Fruit fly (Drosophila melanogaster) whole organism, embryonic: ENCODE measurements around the gene cup.

Source experiments
- Antp ChIP-seq: fragments of 200-800 bp; sonication (Bioruptor generic); optimal IDR thresholded peaks from 3 replicates; lab custom pipeline; 2016; ENCODE audit warnings: missing biosample characterization, missing genetic modification characterization
- Asciz ChIP-seq: fragments of 200-800 bp; sonication (Bioruptor generic); optimal IDR thresholded peaks from 2 replicates; lab custom pipeline; 2017; ENCODE audit warnings: missing biosample characterization, mild to moderate bottlenecking, missing genetic modification characterization, missing genetic modification reagents
- Atf-2 ChIP-seq: fragments of 200-800 bp; sonication (Bioruptor generic); optimal IDR thresholded peaks from 2 replicates; lab custom pipeline; 2016; ENCODE audit warnings: missing biosample characterization, missing genetic modification characterization
- Atf3 ChIP-seq: fragments of 200-800 bp; sonication (Bioruptor generic); optimal IDR thresholded peaks from 3 replicates; lab custom pipeline; 2016; ENCODE audit warnings: missing biosample characterization, missing genetic modification characterization
- C15 ChIP-seq: fragments of 200-800 bp; sonication (Bioruptor generic); IDR thresholded peaks from 3 replicates; pipeline ENCODE4 v1.3.6; 2022; ENCODE audit warnings: missing biosample characterization, missing genetic modification characterization
- CG10147 ChIP-seq: fragments of 200-800 bp; sonication (Bioruptor generic); optimal IDR thresholded peaks from 2 replicates; lab custom pipeline; 2019; ENCODE audit warnings: missing biosample characterization, mild to moderate bottlenecking, missing genetic modification characterization, moderate library complexity
- CG10543 ChIP-seq: fragments of 200-800 bp; sonication (Bioruptor generic); optimal IDR thresholded peaks from 3 replicates; lab custom pipeline; 2017; ENCODE audit warnings: missing biosample characterization, mild to moderate bottlenecking, missing genetic modification characterization, moderate library complexity
- CG11085 ChIP-seq: fragments of 200-800 bp; sonication (Bioruptor generic); IDR thresholded peaks from 2 replicates; pipeline ENCODE4 v1.3.6; 2022; ENCODE audit warnings: missing biosample characterization, missing genetic modification characterization
- CG11247 ChIP-seq: fragments of 200-800 bp; sonication (Bioruptor generic); IDR thresholded peaks from 2 replicates; pipeline ENCODE4 v1.3.6; 2022; ENCODE audit warnings: missing biosample characterization, missing genetic modification characterization
- CG13775 ChIP-seq: fragments of 200-800 bp; sonication (Bioruptor generic); optimal IDR thresholded peaks from 3 replicates; lab custom pipeline; 2017; ENCODE audit warnings: missing biosample characterization, mild to moderate bottlenecking, missing genetic modification characterization
- CG14050 ChIP-seq: fragments of 200-800 bp; sonication (Bioruptor generic); IDR thresholded peaks from 3 replicates; pipeline ENCODE4 v1.3.6; 2022; ENCODE audit warnings: missing biosample characterization, missing genetic modification characterization
- CG14667 ChIP-seq: fragments of 200-800 bp; sonication (Bioruptor generic); IDR thresholded peaks from 2 replicates; pipeline ENCODE4 v1.3.6; 2022; ENCODE audit warnings: missing biosample characterization, missing genetic modification characterization
- CG32772 ChIP-seq: fragments of 200-800 bp; sonication (Bioruptor generic); IDR thresholded peaks from 2 replicates; pipeline ENCODE4 v1.3.6; 2022; ENCODE audit warnings: missing biosample characterization, missing genetic modification characterization
- CG3726 ChIP-seq: fragments of 200-800 bp; sonication (Bioruptor generic); IDR thresholded peaks from 3 replicates; pipeline ENCODE4, ENCODE4 v1.3.6; 2022; ENCODE audit warnings: missing biosample characterization, missing genetic modification characterization
- CG9215 ChIP-seq: fragments of 200-800 bp; sonication (Bioruptor generic); IDR thresholded peaks from 2 replicates; pipeline ENCODE4 v1.3.6; 2022; ENCODE audit warnings: missing biosample characterization, missing genetic modification characterization
- CG9437 ChIP-seq: fragments of 200-800 bp; sonication (Bioruptor generic); optimal IDR thresholded peaks from 2 replicates; lab custom pipeline; 2018; ENCODE audit warnings: missing biosample characterization, mild to moderate bottlenecking, missing genetic modification characterization
- CG9817 ChIP-seq: fragments of 200-800 bp; sonication (Bioruptor generic); optimal IDR thresholded peaks from 2 replicates; lab custom pipeline; 2018; ENCODE audit warnings: missing biosample characterization, mild to moderate bottlenecking, missing genetic modification characterization, moderate library complexity
- Dad ChIP-seq: fragments of 200-800 bp; sonication (Bioruptor generic); optimal IDR thresholded peaks from 3 replicates; lab custom pipeline; 2016; ENCODE audit warnings: missing biosample characterization, missing genetic modification characterization
- Deaf1 ChIP-seq: fragments of 200-800 bp; optimal IDR thresholded peaks from 3 replicates; lab custom pipeline; 2019; ENCODE audit warnings: missing biosample characterization, mild to moderate bottlenecking, missing genetic modification characterization, moderate library complexity
- E2f1 ChIP-seq: fragments of 200-800 bp; sonication (Bioruptor generic); IDR thresholded peaks from 2 replicates; pipeline ENCODE4 v1.3.6; 2022; ENCODE audit warnings: missing biosample characterization, missing genetic modification characterization
- Eip74EF ChIP-seq, 2 experiments: fragments of 200-800 bp in 1 of 2; fragments of >200 bp in 1 of 2; sonication (Bioruptor generic) in 1 of 2; optimal IDR thresholded peaks; 2 replicates each; lab custom pipeline; 2017 to 2019; ENCODE audit warnings: missing biosample characterization in 2 of 2, missing genetic modification characterization in 2 of 2, mild to moderate bottlenecking in 1 of 2, moderate library complexity in 1 of 2
- Hey ChIP-seq: fragments of 200-800 bp; sonication (Bioruptor generic); optimal IDR thresholded peaks from 3 replicates; lab custom pipeline; 2018; ENCODE audit warnings: missing biosample characterization, mild to moderate bottlenecking, missing genetic modification characterization
- Hmr ChIP-seq: fragments of 200-800 bp; sonication (Bioruptor generic); optimal IDR thresholded peaks from 3 replicates; lab custom pipeline; 2017; ENCODE audit warnings: mild to moderate bottlenecking, missing biosample characterization, missing genetic modification reagents, missing genetic modification characterization
- Jarid2 ChIP-seq: fragments of 200-800 bp; sonication (Bioruptor generic); optimal IDR thresholded peaks from 3 replicates; lab custom pipeline; 2017; ENCODE audit warnings: mild to moderate bottlenecking, missing biosample characterization, missing genetic modification reagents, missing genetic modification characterization
- Mrtf ChIP-seq: fragments of 200-800 bp; sonication (Bioruptor generic); IDR thresholded peaks from 3 replicates; pipeline ENCODE4 v1.3.6; 2022; ENCODE audit warnings: missing biosample characterization, missing genetic modification characterization
- NFAT ChIP-seq: fragments of 200-800 bp; sonication (Bioruptor generic); IDR thresholded peaks from 2 replicates; pipeline ENCODE4 v1.3.6; 2022; ENCODE audit warnings: missing biosample characterization, missing genetic modification characterization
- Pdp1 ChIP-seq, 2 experiments: fragments of 200-800 bp; sonication (Bioruptor generic); optimal IDR thresholded peaks; 3 replicates each; lab custom pipeline; 2016; ENCODE audit warnings: missing biosample characterization in 2 of 2, missing genetic modification characterization in 2 of 2, mild to moderate bottlenecking in 1 of 2, moderate library complexity in 1 of 2
- Rx ChIP-seq: fragments of 200-800 bp; sonication (Bioruptor generic); IDR thresholded peaks from 2 replicates; pipeline ENCODE4 v1.3.6; 2022; ENCODE audit warnings: missing biosample characterization, missing genetic modification characterization
- aop ChIP-seq: fragments of 200-800 bp; sonication (Bioruptor generic); IDR thresholded peaks from 2 replicates; pipeline ENCODE4 v1.3.6; 2022; ENCODE audit warnings: missing biosample characterization, missing genetic modification characterization
- ash1 ChIP-seq: fragments of 200-800 bp; sonication (Bioruptor generic); optimal IDR thresholded peaks from 2 replicates; lab custom pipeline; 2018; ENCODE audit warnings: missing biosample characterization, mild to moderate bottlenecking, missing genetic modification characterization
- bowl ChIP-seq: fragments of 200-800 bp; sonication (Bioruptor generic); IDR thresholded peaks from 2 replicates; pipeline ENCODE4 v1.3.6; 2022; ENCODE audit warnings: missing biosample characterization, missing genetic modification characterization
- cato ChIP-seq: fragments of 200-800 bp; sonication (Bioruptor generic); optimal IDR thresholded peaks from 2 replicates; lab custom pipeline; 2016; ENCODE audit warnings: missing biosample characterization, missing genetic modification characterization, borderline replicate concordance
- cg ChIP-seq: fragments of 200-800 bp; sonication (Bioruptor generic); optimal IDR thresholded peaks from 3 replicates; lab custom pipeline; 2019; ENCODE audit warnings: missing biosample characterization, mild to moderate bottlenecking, missing genetic modification characterization, moderate library complexity
- gem ChIP-seq: fragments of 200-800 bp; sonication (Bioruptor generic); optimal IDR thresholded peaks from 2 replicates; lab custom pipeline; 2019; ENCODE audit warnings: missing biosample characterization, mild to moderate bottlenecking, missing genetic modification characterization, moderate library complexity
- grn ChIP-seq: fragments of 200-800 bp; sonication (Bioruptor generic); optimal IDR thresholded peaks from 3 replicates; lab custom pipeline; 2017; ENCODE audit warnings: missing biosample characterization, missing genetic modification characterization
- ham ChIP-seq: fragments of 200-800 bp; sonication (Bioruptor generic); IDR thresholded peaks from 2 replicates; pipeline ENCODE4 v1.3.6; 2022; ENCODE audit warnings: missing biosample characterization, missing genetic modification characterization
- jigr1 ChIP-seq: fragments of 200-800 bp; sonication (Bioruptor generic); IDR thresholded peaks from 3 replicates; pipeline ENCODE4 v1.3.6; 2022; ENCODE audit warnings: missing biosample characterization, missing genetic modification characterization
- kah ChIP-seq: fragments of 200-800 bp; sonication (Bioruptor generic); optimal IDR thresholded peaks from 2 replicates; lab custom pipeline; 2018; ENCODE audit warnings: missing biosample characterization, mild to moderate bottlenecking, missing genetic modification characterization
- kay ChIP-seq: fragments of 200-800 bp; sonication (Bioruptor generic); optimal IDR thresholded peaks from 2 replicates; lab custom pipeline; 2016; ENCODE audit warnings: missing biosample characterization, missing genetic modification characterization
- pan ChIP-seq, 4 experiments: fragments of >200 bp in 3 of 4; fragments of 200-800 bp in 1 of 4; sonication (Bioruptor generic) in 1 of 4; optimal IDR thresholded peaks in 3 of 4; IDR thresholded peaks in 1 of 4; 2 replicates each; pipeline versions ENCODE4 v1.3.6 to Lab custom; 2017 to 2022; ENCODE audit warnings: missing biosample characterization in 2 of 4, missing genetic modification characterization in 2 of 4, mixed read lengths in 1 of 4
- pnt ChIP-seq: fragments of 200-800 bp; sonication (Bioruptor generic); optimal IDR thresholded peaks from 3 replicates; lab custom pipeline; 2016; ENCODE audit warnings: missing biosample characterization, missing genetic modification characterization
- sc ChIP-seq, 3 experiments: fragments of >200 bp in 2 of 3; fragments of 200-800 bp in 1 of 3; sonication (Bioruptor generic) in 1 of 3; optimal IDR thresholded peaks; 2 replicates in 2 of 3; 3 replicates in 1 of 3; lab custom pipeline; 2017; ENCODE audit warnings: mild to moderate bottlenecking in 1 of 3, missing biosample characterization in 1 of 3, missing genetic modification characterization in 1 of 3, missing genetic modification reagents in 1 of 3
- sd ChIP-seq: fragments of 200-800 bp; sonication (Bioruptor generic); optimal IDR thresholded peaks from 3 replicates; lab custom pipeline; 2018; ENCODE audit warnings: missing biosample characterization, mild to moderate bottlenecking, missing genetic modification characterization, moderate library complexity
- shn ChIP-seq: fragments of 200-800 bp; sonication (Bioruptor generic); optimal IDR thresholded peaks from 3 replicates; lab custom pipeline; 2016; ENCODE audit warnings: missing biosample characterization, missing genetic modification characterization
- tin ChIP-seq: fragments of 200-800 bp; sonication (Bioruptor generic); optimal IDR thresholded peaks from 3 replicates; lab custom pipeline; 2016; ENCODE audit warnings: missing biosample characterization, missing genetic modification characterization
- toy ChIP-seq: fragments of 200-800 bp; sonication (Bioruptor generic); IDR thresholded peaks from 2 replicates; pipeline ENCODE4 v1.3.6; 2022; ENCODE audit warnings: missing biosample characterization, missing genetic modification characterization
- vvl ChIP-seq: fragments of 200-800 bp; sonication (Bioruptor generic); IDR thresholded peaks from 2 replicates; pipeline ENCODE4 v1.3.6; 2022; ENCODE audit warnings: missing biosample characterization, missing genetic modification characterization
- z ChIP-seq: fragments of 200-800 bp; sonication (Bioruptor generic); IDR thresholded peaks from 3 replicates; pipeline ENCODE4 v1.3.6; 2022; ENCODE audit warnings: missing biosample characterization, missing genetic modification characterization

Gene cup

dm6 chr2L:6644421-6645059 lies 18.9 kb upstream of the cup start (continued):
- no peak for TF ChIP-seq pan (optimal IDR thresholded peaks at IDR 0.05; lab: Kevin White, UChicago)
- TF ChIP-seq pan (GFP tag; optimal IDR thresholded peaks at IDR 0.05 in 1 of 2, IDR thresholded peaks at IDR 0.05 in 1 of 2) = no peak
- no peak for TF ChIP-seq sc (optimal IDR thresholded peaks at IDR 0.05; lab: Kevin White, UChicago)
- no peak for TF ChIP-seq sc (GFP tag; optimal IDR thresholded peaks at IDR 0.05; lab: Kevin White, UChicago)
- no peak for TF ChIP-seq kah
- TF ChIP-seq cg (GFP tag; lab: Kevin White, UChicago) = peak; percentile 42
- TF ChIP-seq CG10543 (GFP tag; lab: Kevin White, UChicago) = peak; percentile 25
- TF ChIP-seq CG3726 (GFP tag; lab: Robert Waterston, UW) = no peak
- no peak for TF ChIP-seq CG14050 (GFP tag; lab: Robert Waterston, UW)
- peak; percentile 65 for TF ChIP-seq sd (tag; lab: Kevin White, UChicago)
- no peak for TF ChIP-seq Deaf1 (tag; lab: Kevin White, UChicago)
- no peak for TF ChIP-seq CG9817
- no peak for TF ChIP-seq z
- TF ChIP-seq NFAT (GFP tag; lab: Robert Waterston, UW) = no peak
- TF ChIP-seq Pdp1 (GFP tag; optimal IDR thresholded peaks at IDR 0.05; lab: Kevin White, UChicago) = peak in 1 of 2 experiments; percentile 88
- TF ChIP-seq cato (GFP tag; lab: Kevin White, UChicago) = no peak
- no peak for TF ChIP-seq CG14667 (GFP tag; lab: Robert Waterston, UW)
- no peak for TF ChIP-seq CG9215 (GFP tag; lab: Robert Waterston, UW)
- TF ChIP-seq CG11247 (GFP tag; lab: Robert Waterston, UW) = no peak
- no peak for TF ChIP-seq C15 (GFP tag; lab: Robert Waterston, UW)
- no peak for TF ChIP-seq Hmr (GFP tag; lab: Kevin White, UChicago)
- TF ChIP-seq jigr1 (GFP tag; lab: Robert Waterston, UW) = no peak
- no peak for TF ChIP-seq CG32772 (GFP tag; lab: Robert Waterston, UW)
- TF ChIP-seq Eip74EF (GFP tag; optimal IDR thresholded peaks at IDR 0.05; lab: Kevin White, UChicago) = peak in 1 of 2 experiments; percentile 24
- TF ChIP-seq CG9437 (GFP tag; lab: Kevin White, UChicago) = no peak
- TF ChIP-seq vvl (GFP tag; lab: Robert Waterston, UW) = peak; percentile 60; the same call in 1 of the 2 replicates
- peak; percentile 37 for TF ChIP-seq Atf3

- TF ChIP-seq CG13775 (GFP tag; lab: Kevin White, UChicago) = peak; percentile 96
- TF ChIP-seq bowl (GFP tag; lab: Robert Waterston, UW) = peak; percentile 95
- peak; percentile 94 for TF ChIP-seq CG11085 (GFP tag; lab: Robert Waterston, UW)
- peak; percentile 96 for TF ChIP-seq Rx (GFP tag; lab: Robert Waterston, UW)
- peak; percentile 80 for TF ChIP-seq Hey (tag; lab: Kevin White, UChicago)
- peak; percentile 97 for TF ChIP-seq CG10543 (GFP tag; lab: Kevin White, UChicago)
- peak; percentile 95 for TF ChIP-seq CG10147
- peak; percentile 97 for TF ChIP-seq pnt (GFP tag; lab: Kevin White, UChicago)
- TF ChIP-seq grn (GFP tag; lab: Kevin White, UChicago) = peak; percentile 83
- peak; percentile 86 for TF ChIP-seq aop (GFP tag; lab: Robert Waterston, UW)
- TF ChIP-seq Jarid2 (GFP tag; lab: Kevin White, UChicago) = peak; percentile 88
- peak; percentile 99 for TF ChIP-seq tin
- TF ChIP-seq Atf-2 (GFP tag; lab: Kevin White, UChicago) = peak; percentile 98
- TF ChIP-seq ham = peak; percentile 85
- TF ChIP-seq Antp (GFP tag; lab: Kevin White, UChicago) = peak; percentile 98
- peak; percentile 99 for TF ChIP-seq Asciz (GFP tag; lab: Kevin White, UChicago)
- peak; percentile 99 for TF ChIP-seq gem
- peak; percentile 96 for TF ChIP-seq kay (GFP tag; lab: Kevin White, UChicago)
- TF ChIP-seq Dad (GFP tag; lab: Kevin White, UChicago) = peak; percentile 98
- TF ChIP-seq E2f1 (GFP tag; lab: Robert Waterston, UW) = peak; percentile 97
- TF ChIP-seq Mrtf (GFP tag; lab: Robert Waterston, UW) = peak; percentile 94
- peak; percentile 98 for TF ChIP-seq shn
- peak; percentile 88 for TF ChIP-seq toy (GFP tag; lab: Robert Waterston, UW)
- TF ChIP-seq ash1 (GFP tag; lab: Kevin White, UChicago) = peak; percentile 79
- TF ChIP-seq C15 (GFP tag; lab: Robert Waterston, UW) = peak; percentile 95
These were observed 16.3 kb upstream of the cup start for dm6 chr2L:6647103-6647711.
